Worm (Caenorhabditis elegans) whole organism, L4/young adult: ENCODE results near the gene spe-42.

Source experiments
- dao-5 ChIP-seq: sonication (generic microtip); optimal IDR thresholded peaks from 2 replicates; lab custom pipeline; 2016; ENCODE audit warnings: missing genotype, missing genetic modification characterization, moderate library complexity, missing compliant biosample characterization
- him-1 ChIP-seq: sonication (generic microtip); optimal IDR thresholded peaks from 2 replicates; lab custom pipeline; 2016; ENCODE audit warnings: missing genotype, missing genetic modification reagents, missing genetic modification characterization, missing compliant biosample characterization

- no peak for TF ChIP-seq him-1 (tag; lab: Kevin White, UChicago)
- no peak for TF ChIP-seq dao-5 (tag; lab: Kevin White, UChicago)
Measured at ce11 chrV:11705399-11705798, 31.4 kb downstream of the spe-42 start, which contains the start of gene ceh-32.
